Fruit fly (Drosophila melanogaster) whole organism, embryonic: ENCODE results near the gene CG13766.

Experiments used
- BtbVII ChIP-seq: fragments of 200-800 bp; sonication (Bioruptor generic); optimal IDR thresholded peaks from 3 replicates; lab custom pipeline; 2017; ENCODE audit warnings: missing biosample characterization, mild to moderate bottlenecking, missing genetic modification characterization
- CG1024 ChIP-seq: fragments of 200-800 bp; sonication (Bioruptor generic); IDR thresholded peaks from 2 replicates; pipeline ENCODE4 v1.3.6; 2022; ENCODE audit warnings: missing biosample characterization, missing genetic modification characterization
- CG10274 ChIP-seq: fragments of 200-800 bp; sonication (Bioruptor generic); optimal IDR thresholded peaks from 3 replicates; lab custom pipeline; 2017; ENCODE audit warnings: missing biosample characterization, mild to moderate bottlenecking, missing genetic modification characterization
- CG12155 ChIP-seq: fragments of 200-800 bp; sonication (Bioruptor generic); optimal IDR thresholded peaks from 3 replicates; lab custom pipeline; 2016; ENCODE audit warnings: missing biosample characterization, missing genetic modification characterization
- CG12942 ChIP-seq: fragments of 200-800 bp; sonication (Bioruptor generic); optimal IDR thresholded peaks from 3 replicates; lab custom pipeline; 2016; ENCODE audit warnings: missing biosample characterization, missing genetic modification characterization
- CG1602 ChIP-seq: fragments of 200-800 bp; sonication (Bioruptor generic); optimal IDR thresholded peaks from 3 replicates; lab custom pipeline; 2016; ENCODE audit warnings: missing biosample characterization, missing genetic modification characterization
- CG16813 ChIP-seq: fragments of 200-800 bp; sonication (Bioruptor generic); IDR thresholded peaks from 3 replicates; pipeline ENCODE4 v1.3.6; 2022; ENCODE audit warnings: missing biosample characterization, missing genetic modification characterization; ENCODE audit not compliant: partially characterized antibody
- CG16815 ChIP-seq: fragments of 200-800 bp; sonication (Bioruptor generic); optimal IDR thresholded peaks from 3 replicates; lab custom pipeline; 2017; ENCODE audit warnings: missing biosample characterization, mild to moderate bottlenecking, missing genetic modification characterization
- CG2202 ChIP-seq: fragments of 200-800 bp; sonication (Bioruptor generic); optimal IDR thresholded peaks from 2 replicates; lab custom pipeline; 2018; ENCODE audit warnings: missing biosample characterization, mild to moderate bottlenecking, missing genetic modification characterization
- CG32532 ChIP-seq: fragments of 200-800 bp; sonication (Bioruptor generic); IDR thresholded peaks from 2 replicates; pipeline ENCODE4 v1.3.6; 2022; ENCODE audit warnings: missing biosample characterization, missing genetic modification characterization
- CG32772 ChIP-seq: fragments of 200-800 bp; sonication (Bioruptor generic); IDR thresholded peaks from 2 replicates; pipeline ENCODE4 v1.3.6; 2022; ENCODE audit warnings: missing biosample characterization, missing genetic modification characterization
- CG5180 ChIP-seq: fragments of 200-800 bp; sonication (Bioruptor generic); optimal IDR thresholded peaks from 3 replicates; lab custom pipeline; 2017; ENCODE audit warnings: missing biosample characterization, missing genetic modification characterization, mild to moderate bottlenecking, moderate library complexity, missing genetic modification reagents
- CG6689 ChIP-seq: fragments of 200-800 bp; sonication (Bioruptor generic); IDR thresholded peaks from 2 replicates; pipeline ENCODE4 v1.3.6; 2022; ENCODE audit warnings: missing biosample characterization, missing genetic modification characterization
- CG7786 ChIP-seq: fragments of 200-800 bp; sonication (Bioruptor generic); optimal IDR thresholded peaks from 2 replicates; lab custom pipeline; 2016; ENCODE audit warnings: missing biosample characterization, missing genetic modification characterization
- CG7928 ChIP-seq: fragments of 200-800 bp; sonication (Bioruptor generic); optimal IDR thresholded peaks from 2 replicates; lab custom pipeline; 2017; ENCODE audit warnings: missing biosample characterization, mild to moderate bottlenecking, missing genetic modification characterization
- CG8281 ChIP-seq: fragments of 200-800 bp; sonication (Bioruptor generic); optimal IDR thresholded peaks from 2 replicates; lab custom pipeline; 2018; ENCODE audit warnings: missing biosample characterization, mild to moderate bottlenecking, missing genetic modification characterization, moderate library complexity
- CG8290 ChIP-seq, 3 experiments: fragments of 200-800 bp; sonication (Bioruptor generic); optimal IDR thresholded peaks; 2 replicates each; lab custom pipeline; 2016 to 2019; ENCODE audit warnings: missing biosample characterization in 3 of 3, missing genetic modification characterization in 3 of 3, mild to moderate bottlenecking in 2 of 3, moderate library complexity in 1 of 3
- CG9215 ChIP-seq: fragments of 200-800 bp; sonication (Bioruptor generic); IDR thresholded peaks from 2 replicates; pipeline ENCODE4 v1.3.6; 2022; ENCODE audit warnings: missing biosample characterization, missing genetic modification characterization
- D ChIP-seq, 2 experiments: fragments of 200-800 bp in 1 of 2; fragments of >200 bp in 1 of 2; sonication (Bioruptor generic) in 1 of 2; optimal IDR thresholded peaks; 2 replicates in 1 of 2; 3 replicates in 1 of 2; lab custom pipeline; 2017; ENCODE audit warnings: mild to moderate bottlenecking in 1 of 2, missing biosample characterization in 1 of 2, missing genetic modification characterization in 1 of 2, missing genetic modification reagents in 1 of 2
- Dbx ChIP-seq: fragments of 200-800 bp; sonication (Bioruptor generic); IDR thresholded peaks from 3 replicates; pipeline ENCODE4 v1.3.6; 2022; ENCODE audit warnings: missing biosample characterization, missing genetic modification characterization
- Dfd ChIP-seq, 2 experiments: fragments of >200 bp; optimal IDR thresholded peaks; 2 replicates each; lab custom pipeline; 2017; ENCODE audit warnings: missing biosample characterization in 2 of 2, missing genetic modification characterization in 2 of 2
- Fer2 ChIP-seq: fragments of 200-800 bp; sonication (Bioruptor generic); optimal IDR thresholded peaks from 2 replicates; lab custom pipeline; 2018; ENCODE audit warnings: missing biosample characterization, mild to moderate bottlenecking, missing genetic modification characterization, moderate library complexity
- Gug ChIP-seq: fragments of 200-800 bp; sonication (Bioruptor generic); IDR thresholded peaks from 4 replicates; pipeline ENCODE4 v1.3.6; 2022; ENCODE audit warnings: missing biosample characterization, missing genetic modification characterization
- HLH3B ChIP-seq: fragments of 200-800 bp; sonication (Bioruptor generic); IDR thresholded peaks from 2 replicates; pipeline ENCODE4 v1.3.6; 2022; ENCODE audit warnings: missing biosample characterization, missing genetic modification characterization
- Hr3 ChIP-seq: fragments of 200-800 bp; sonication (Bioruptor generic); optimal IDR thresholded peaks from 3 replicates; lab custom pipeline; 2016; ENCODE audit warnings: missing biosample characterization, missing genetic modification characterization
- MESR4 ChIP-seq: fragments of 200-800 bp; sonication (Bioruptor generic); optimal IDR thresholded peaks from 2 replicates; lab custom pipeline; 2018; ENCODE audit warnings: missing biosample characterization, mild to moderate bottlenecking, missing genetic modification characterization, moderate library complexity
- Mad ChIP-seq: fragments of 200-800 bp; sonication (Bioruptor generic); optimal IDR thresholded peaks from 2 replicates; lab custom pipeline; 2016; ENCODE audit warnings: missing biosample characterization, missing genetic modification characterization
- Nf-YC ChIP-seq: fragments of 200-800 bp; optimal IDR thresholded peaks from 3 replicates; lab custom pipeline; 2019; ENCODE audit warnings: missing biosample characterization, mild to moderate bottlenecking, missing genetic modification characterization, moderate library complexity
- NfI ChIP-seq: fragments of 200-800 bp; sonication (Bioruptor generic); optimal IDR thresholded peaks from 3 replicates; lab custom pipeline; 2018; ENCODE audit warnings: missing biosample characterization, mild to moderate bottlenecking, missing genetic modification characterization, moderate library complexity
- Sin3A ChIP-seq: fragments of >200 bp; optimal IDR thresholded peaks from 2 replicates; lab custom pipeline; 2018
- Trl ChIP-seq, 3 experiments: fragments of >200 bp in 2 of 3; fragments of 200-800 bp in 1 of 3; sonication (Bioruptor generic) in 1 of 3; optimal IDR thresholded peaks; 2 replicates in 1 of 3; 3 replicates in 2 of 3; lab custom pipeline; 2016 to 2017; ENCODE audit warnings: missing biosample characterization in 1 of 3, missing genetic modification characterization in 1 of 3
- ac ChIP-seq: fragments of 200-800 bp; sonication (Bioruptor generic); optimal IDR thresholded peaks from 3 replicates; lab custom pipeline; 2017; ENCODE audit warnings: missing biosample characterization, mild to moderate bottlenecking, missing genetic modification characterization
- az2 ChIP-seq: fragments of 200-800 bp; sonication (Bioruptor generic); optimal IDR thresholded peaks from 3 replicates; lab custom pipeline; 2016; ENCODE audit warnings: missing biosample characterization, missing genetic modification characterization
- chn ChIP-seq: fragments of 200-800 bp; sonication (Bioruptor generic); optimal IDR thresholded peaks from 2 replicates; lab custom pipeline; 2016; ENCODE audit warnings: missing biosample characterization, missing genetic modification characterization
- ci ChIP-seq: fragments of 200-800 bp; sonication (Bioruptor generic); IDR thresholded peaks from 3 replicates; pipeline ENCODE4 v1.3.6; 2022; ENCODE audit warnings: missing biosample characterization, missing genetic modification characterization
- cwo ChIP-seq: fragments of 200-800 bp; sonication (Bioruptor generic); optimal IDR thresholded peaks from 3 replicates; lab custom pipeline; 2017; ENCODE audit warnings: missing biosample characterization, missing genetic modification characterization, mild to moderate bottlenecking, moderate library complexity, missing genetic modification reagents
- dimm ChIP-seq: fragments of 200-800 bp; sonication (Bioruptor generic); IDR thresholded peaks from 2 replicates; pipeline ENCODE4 v1.3.6; 2022; ENCODE audit warnings: missing biosample characterization, missing genetic modification characterization
- ftz-f1 ChIP-seq: fragments of 200-800 bp; sonication (Bioruptor generic); optimal IDR thresholded peaks from 2 replicates; lab custom pipeline; 2016; ENCODE audit warnings: missing biosample characterization, missing genetic modification characterization
- grn ChIP-seq: fragments of 200-800 bp; sonication (Bioruptor generic); optimal IDR thresholded peaks from 3 replicates; lab custom pipeline; 2017; ENCODE audit warnings: missing biosample characterization, missing genetic modification characterization
- gsb ChIP-seq: fragments of 200-800 bp; sonication (Bioruptor generic); IDR thresholded peaks from 2 replicates; pipeline ENCODE4 v1.3.6; 2022; ENCODE audit warnings: missing biosample characterization, missing genetic modification characterization
- h ChIP-seq: fragments of >200 bp; optimal IDR thresholded peaks from 2 replicates; lab custom pipeline; 2017
- luna ChIP-seq: fragments of 200-800 bp; sonication (Bioruptor generic); optimal IDR thresholded peaks from 2 replicates; lab custom pipeline; 2016; ENCODE audit warnings: missing biosample characterization, missing genetic modification characterization
- ranshi ChIP-seq: fragments of 200-800 bp; sonication (Bioruptor generic); IDR thresholded peaks from 2 replicates; pipeline ENCODE4 v1.3.6; 2022; ENCODE audit warnings: missing biosample characterization, missing genetic modification characterization
- row ChIP-seq: fragments of 200-800 bp; sonication (Bioruptor generic); IDR thresholded peaks from 3 replicates; pipeline ENCODE4 v1.3.6; 2022; ENCODE audit warnings: missing biosample characterization, missing genetic modification characterization
- salm ChIP-seq: fragments of 200-800 bp; sonication (Bioruptor generic); optimal IDR thresholded peaks from 2 replicates; lab custom pipeline; 2018; ENCODE audit warnings: missing biosample characterization, mild to moderate bottlenecking, missing genetic modification characterization
- sima ChIP-seq: fragments of 200-800 bp; sonication (Bioruptor generic); optimal IDR thresholded peaks from 2 replicates; lab custom pipeline; 2016; ENCODE audit warnings: missing biosample characterization, missing genetic modification characterization
- tgo ChIP-seq: fragments of 200-800 bp; sonication (Bioruptor generic); IDR thresholded peaks from 3 replicates; pipeline ENCODE4 v1.3.6; 2022; ENCODE audit warnings: missing biosample characterization, missing genetic modification characterization
- trem ChIP-seq: fragments of 200-800 bp; optimal IDR thresholded peaks from 3 replicates; lab custom pipeline; 2019; ENCODE audit warnings: missing biosample characterization, mild to moderate bottlenecking, missing genetic modification characterization, moderate library complexity
- unc-4 ChIP-seq: fragments of 200-800 bp; sonication (Bioruptor generic); IDR thresholded peaks from 2 replicates; pipeline ENCODE4 v1.3.6; 2022; ENCODE audit warnings: missing biosample characterization, missing genetic modification characterization; ENCODE audit not compliant: partially characterized antibody
- vvl ChIP-seq: fragments of 200-800 bp; sonication (Bioruptor generic); IDR thresholded peaks from 2 replicates; pipeline ENCODE4 v1.3.6; 2022; ENCODE audit warnings: missing biosample characterization, missing genetic modification characterization

The CG13766 gene

DNA sequence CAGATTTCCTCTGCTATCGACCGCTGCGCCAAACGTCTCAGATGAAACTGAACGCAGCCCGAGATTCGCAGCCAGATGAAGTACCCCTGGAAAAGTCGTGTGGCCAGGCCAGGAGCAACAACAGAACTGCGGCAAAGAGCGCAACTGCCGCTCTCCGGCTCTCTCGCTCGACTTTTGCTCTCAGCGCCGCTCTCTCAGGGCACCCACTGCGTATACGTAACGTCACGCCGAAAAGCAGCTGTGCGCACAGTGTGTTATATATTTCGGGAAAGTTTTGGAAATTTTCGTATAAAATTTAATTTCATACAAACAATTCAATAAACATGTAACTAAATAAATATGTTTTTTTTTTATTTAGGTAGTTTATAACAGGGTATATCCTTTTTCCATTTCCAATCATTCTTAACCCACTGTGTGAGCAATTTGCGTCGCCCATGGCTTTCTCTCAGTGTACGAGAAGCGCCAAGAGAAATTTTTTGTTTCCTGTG lies 35.1 kb upstream of the CG13766 start, which contains the start of gene Dpp10 (continued):
- TF ChIP-seq CG12155 (GFP tag; lab: Kevin White, UChicago) (peak; percentile 83), vvl (GFP tag; lab: Robert Waterston, UW) (peak; percentile 97), CG10274 (GFP tag; lab: Kevin White, UChicago) (peak; percentile 70), CG5180 (peak; percentile 74), Mad (peak; percentile 77), sima (GFP tag; lab: Kevin White, UChicago) (peak; percentile 75), Hr3 (peak; percentile 87), CG6689 (GFP tag; lab: Robert Waterston, UW) (peak; percentile 94), unc-4 (no peak), tgo (GFP tag; lab: Robert Waterston, UW) (peak; percentile 96), NfI (peak; percentile 92), CG8281 (tag; lab: Kevin White, UChicago) (peak; percentile 70), az2 (GFP tag; lab: Kevin White, UChicago) (peak; percentile 81), Dbx (GFP tag; lab: Robert Waterston, UW) (peak; percentile 98), CG7928 (GFP tag; lab: Kevin White, UChicago) (peak; percentile 68), cwo (peak; percentile 93), BtbVII (GFP tag; lab: Kevin White, UChicago) (peak; percentile 91), CG2202 (tag; lab: Kevin White, UChicago) (no peak), ranshi (peak; percentile 96), MESR4 (peak; percentile 15), CG16813 (GFP tag; lab: Robert Waterston, UW) (no peak), Fer2 (tag; lab: Kevin White, UChicago) (peak; percentile 86), CG7786 (GFP tag; lab: Kevin White, UChicago) (peak; percentile 88), gsb (peak; percentile 94), D (optimal IDR thresholded peaks at IDR 0.05; lab: Kevin White, UChicago) (no peak), D (GFP tag; optimal IDR thresholded peaks at IDR 0.05; lab: Kevin White, UChicago) (peak; percentile 42), CG8290 (GFP tag; optimal IDR thresholded peaks at IDR 0.05; lab: Kevin White, UChicago) (peak; percentile 2), CG8290 (tag; optimal IDR thresholded peaks at IDR 0.05; lab: Kevin White, UChicago) (peak in 1 of 2 experiments; percentile 75), Gug (GFP tag; lab: Robert Waterston, UW) (peak; percentile 90), CG1024 (GFP tag; lab: Robert Waterston, UW) (peak; percentile 79), CG12942 (peak; percentile 82), CG16815 (GFP tag; lab: Kevin White, UChicago) (peak; percentile 70), Trl (optimal IDR thresholded peaks at IDR 0.05; lab: Kevin White, UChicago) (peak; percentile 44 to 76), Trl (GFP tag; optimal IDR thresholded peaks at IDR 0.05; lab: Kevin White, UChicago) (peak; percentile 69), Dfd (GFP tag; optimal IDR thresholded peaks at IDR 0.05; lab: Kevin White, UChicago) (no peak), CG32532 (GFP tag; lab: Robert Waterston, UW) (peak; percentile 97), Nf-YC (tag; lab: Kevin White, UChicago) (peak; percentile 82), HLH3B (GFP tag; lab: Robert Waterston, UW) (peak; percentile 95), CG9215 (GFP tag; lab: Robert Waterston, UW) (peak; percentile 97), trem (tag; lab: Kevin White, UChicago) (peak; percentile 12), luna (GFP tag; lab: Kevin White, UChicago) (peak; percentile 62), ftz-f1 (GFP tag; lab: Kevin White, UChicago) (peak; percentile 25), ac (GFP tag; lab: Kevin White, UChicago) (no peak), ci (GFP tag; lab: Robert Waterston, UW) (peak; percentile 97), Sin3A (lab: Kevin White, UChicago) (no peak), CG1602 (GFP tag; lab: Kevin White, UChicago) (peak; percentile 72), grn (GFP tag; lab: Kevin White, UChicago) (peak; percentile 15), chn (GFP tag; lab: Kevin White, UChicago) (peak; percentile 88), h (lab: Kevin White, UChicago) (no peak), dimm (peak; percentile 84), row (GFP tag; lab: Robert Waterston, UW) (peak; percentile 98), salm (tag; lab: Kevin White, UChicago) (peak; percentile 60), CG32772 (GFP tag; lab: Robert Waterston, UW) (peak; percentile 93)
